Fruit fly (Drosophila melanogaster) whole organism, wandering third instar larva: Measurements from ENCODE around the gene CG15879.
A peak's percentile ranks its signal among the peaks of the same experiment; 100 is the strongest.

Experiments
- Abd-B ChIP-seq: fragments of >200 bp; optimal IDR thresholded peaks from 2 replicates; lab custom pipeline; 2017; ENCODE audit warnings: missing biosample characterization, missing genetic modification characterization
- CG32264 ChIP-seq: fragments of 200-800 bp; sonication (Bioruptor generic); optimal IDR thresholded peaks from 2 replicates; lab custom pipeline; 2016; ENCODE audit warnings: missing biosample characterization, missing genetic modification characterization
- CG9705 ChIP-seq: fragments of 200-800 bp; sonication (Bioruptor generic); optimal IDR thresholded peaks from 2 replicates; lab custom pipeline; 2018; ENCODE audit warnings: missing biosample characterization, mild to moderate bottlenecking, missing genetic modification characterization
- CrebA ChIP-seq: fragments of 200-800 bp; sonication (Bioruptor generic); optimal IDR thresholded peaks from 2 replicates; lab custom pipeline; 2016; ENCODE audit warnings: missing biosample characterization, mild to moderate bottlenecking, missing genetic modification characterization, borderline replicate concordance
- Dfd ChIP-seq: fragments of >200 bp; optimal IDR thresholded peaks from 2 replicates; lab custom pipeline; 2017; ENCODE audit warnings: missing biosample characterization, missing genetic modification characterization
- Dif ChIP-seq: fragments of 200-275, 200-300 bp; sonication (Bioruptor generic); optimal IDR thresholded peaks from 2 replicates; lab custom pipeline; 2018; ENCODE audit warnings: missing biosample characterization, missing genetic modification characterization; ENCODE audit not compliant: partially characterized antibody
- HLH106 ChIP-seq: fragments of 200-800 bp; optimal IDR thresholded peaks from 3 replicates; lab custom pipeline; 2019; ENCODE audit warnings: missing biosample characterization, mild to moderate bottlenecking, missing genetic modification characterization, moderate library complexity
- Hnf4 ChIP-seq: fragments of 200-800 bp; sonication (Bioruptor generic); optimal IDR thresholded peaks from 2 replicates; lab custom pipeline; 2016; ENCODE audit warnings: missing biosample characterization, mild to moderate bottlenecking, missing genetic modification characterization
- Hr78 ChIP-seq: fragments of >200 bp; optimal IDR thresholded peaks from 2 replicates; lab custom pipeline; 2017; ENCODE audit warnings: missing biosample characterization, missing genetic modification characterization
- Hr83 ChIP-seq: fragments of 200-300 bp; sonication (Bioruptor generic); optimal IDR thresholded peaks from 2 replicates; lab custom pipeline; 2016; ENCODE audit warnings: missing biosample characterization, mild to moderate bottlenecking, missing genetic modification characterization, moderate library complexity; ENCODE audit not compliant: poor library complexity, severe bottlenecking
- Jra ChIP-seq: sonication (Bioruptor generic); optimal IDR thresholded peaks from 2 replicates; lab custom pipeline; 2016; ENCODE audit warnings: missing biosample characterization, missing genetic modification characterization
- Mio ChIP-seq: sonication (Bioruptor generic); optimal IDR thresholded peaks from 2 replicates; lab custom pipeline; 2016; ENCODE audit warnings: missing biosample characterization, missing genetic modification characterization
- Myc ChIP-seq: fragments of >200 bp; optimal IDR thresholded peaks from 2 replicates; lab custom pipeline; 2017
- N ChIP-seq: fragments of >200 bp; optimal IDR thresholded peaks from 2 replicates; lab custom pipeline; 2018; ENCODE audit warnings: missing biosample characterization, missing external identifiers, missing genetic modification characterization
- OdsH ChIP-seq: fragments of 200-800 bp; sonication (Bioruptor generic); optimal IDR thresholded peaks from 2 replicates; lab custom pipeline; 2016; ENCODE audit warnings: missing biosample characterization, mild to moderate bottlenecking, missing genetic modification characterization
- Rel ChIP-seq, 2 experiments: fragments of 200-800 bp; sonication (Bioruptor generic) in 1 of 2; optimal IDR thresholded peaks; 2 replicates in 1 of 2; 3 replicates in 1 of 2; lab custom pipeline; 2016 to 2019; ENCODE audit warnings: mild to moderate bottlenecking in 2 of 2, missing biosample characterization in 2 of 2, missing genetic modification characterization in 2 of 2, moderate library complexity in 1 of 2
- Sp1 ChIP-seq: fragments of 200-800 bp; sonication (Bioruptor generic); optimal IDR thresholded peaks from 3 replicates; lab custom pipeline; 2019; ENCODE audit warnings: missing biosample characterization, mild to moderate bottlenecking, missing genetic modification characterization, moderate library complexity
- Vsx2 ChIP-seq: fragments of 200-300, 225-300 bp; sonication (Bioruptor generic); optimal IDR thresholded peaks from 2 replicates; lab custom pipeline; 2018; ENCODE audit warnings: missing biosample characterization, missing genetic modification characterization; ENCODE audit not compliant: partially characterized antibody
- brk ChIP-seq: fragments of 200-800 bp; sonication (Bioruptor generic); optimal IDR thresholded peaks from 2 replicates; lab custom pipeline; 2016; ENCODE audit warnings: missing biosample characterization, mild to moderate bottlenecking, missing genetic modification characterization
- dl ChIP-seq, 2 experiments: fragments of 175-275, 200-275 bp in 1 of 2; fragments of 200-275 bp in 1 of 2; sonication (Bioruptor generic); optimal IDR thresholded peaks; lab custom pipeline; 2018; ENCODE audit warnings: mild to moderate bottlenecking in 2 of 2, missing biosample characterization in 2 of 2, missing genetic modification characterization in 2 of 2, moderate library complexity in 2 of 2; ENCODE audit not compliant: partially characterized antibody in 2 of 2, insufficient read depth in 1 of 2
- dmrt93B ChIP-seq: fragments of 200-800 bp; sonication (Bioruptor generic); optimal IDR thresholded peaks from 2 replicates; lab custom pipeline; 2018; ENCODE audit warnings: missing biosample characterization, mild to moderate bottlenecking, missing genetic modification characterization
- dsf ChIP-seq: sonication (Bioruptor generic); optimal IDR thresholded peaks from 2 replicates; lab custom pipeline; 2016; ENCODE audit warnings: missing biosample characterization, missing genetic modification characterization, borderline replicate concordance
- ey ChIP-seq: fragments of 200-800 bp; sonication (Bioruptor generic); optimal IDR thresholded peaks from 2 replicates; lab custom pipeline; 2016; ENCODE audit warnings: missing biosample characterization, missing genetic modification characterization
- foxo ChIP-seq, 2 experiments: fragments of 200-800 bp; sonication (Bioruptor generic); optimal IDR thresholded peaks; 2 replicates in 1 of 2; 3 replicates in 1 of 2; lab custom pipeline; 2016 to 2017; ENCODE audit warnings: missing biosample characterization in 2 of 2, missing genetic modification characterization in 2 of 2
- fru ChIP-seq: fragments of 200-800 bp; sonication (Bioruptor generic); optimal IDR thresholded peaks from 3 replicates; lab custom pipeline; 2016; ENCODE audit warnings: missing biosample characterization, mild to moderate bottlenecking, missing genetic modification characterization
- h ChIP-seq: fragments of 200-800 bp; sonication (Bioruptor generic); optimal IDR thresholded peaks from 3 replicates; lab custom pipeline; 2016; ENCODE audit warnings: missing biosample characterization, mild to moderate bottlenecking, missing genetic modification characterization
- pan ChIP-seq: fragments of >200 bp; optimal IDR thresholded peaks from 2 replicates; lab custom pipeline; 2017
- psq ChIP-seq: fragments of 200-800 bp; sonication (Bioruptor generic); optimal IDR thresholded peaks from 3 replicates; lab custom pipeline; 2017; ENCODE audit warnings: missing biosample characterization, mild to moderate bottlenecking, missing genetic modification characterization, moderate library complexity
- rgr ChIP-seq: fragments of 200-800 bp; sonication (Bioruptor generic); optimal IDR thresholded peaks from 3 replicates; lab custom pipeline; 2016; ENCODE audit warnings: missing biosample characterization, mild to moderate bottlenecking, missing genetic modification characterization
- sage ChIP-seq: fragments of 200-800 bp; sonication (Bioruptor generic); optimal IDR thresholded peaks from 2 replicates; lab custom pipeline; 2016; ENCODE audit warnings: missing biosample characterization, mild to moderate bottlenecking, missing genetic modification characterization
- sv ChIP-seq: fragments of 200-800 bp; sonication (Bioruptor generic); optimal IDR thresholded peaks from 3 replicates; lab custom pipeline; 2016; ENCODE audit warnings: missing biosample characterization, missing genetic modification characterization
- tai ChIP-seq: sonication (Bioruptor generic); optimal IDR thresholded peaks from 2 replicates; lab custom pipeline; 2016; ENCODE audit warnings: missing biosample characterization, missing genetic modification characterization
- usp ChIP-seq: fragments of >200 bp; optimal IDR thresholded peaks from 2 replicates; lab custom pipeline; 2017; ENCODE audit warnings: missing biosample characterization, missing genetic modification characterization
- woc ChIP-seq: sonication (Bioruptor generic); optimal IDR thresholded peaks from 2 replicates; lab custom pipeline; 2016; ENCODE audit warnings: missing biosample characterization, mild to moderate bottlenecking, missing genetic modification characterization

CG15879 gene

dm6 chr3L:2174232-2174631 is 5.3 kb upstream of the CG15879 start, which contains the start of gene CG15820:
Gene CG15820 (minus strand): TSS chr3L:2174332.
- TF ChIP-seq usp (GFP tag; lab: Kevin White, UChicago) (no peak), woc (GFP tag; lab: Kevin White, UChicago) (no peak), fru (GFP tag; lab: Kevin White, UChicago) (no peak), dl (GFP tag; optimal IDR thresholded peaks at IDR 0.05; lab: Kevin White, UChicago; ENCODE audit: insufficient read depth in 1 of 2, partially characterized antibody in 2 of 2) (no peak), Rel (GFP tag; optimal IDR thresholded peaks at IDR 0.05; lab: Kevin White, UChicago) (no peak), Rel (tag; optimal IDR thresholded peaks at IDR 0.05; lab: Kevin White, UChicago) (peak; percentile 40), Sp1 (no peak), psq (peak; percentile 12), dmrt93B (GFP tag; lab: Kevin White, UChicago) (no peak), Myc (lab: Kevin White, UChicago) (no peak), CG9705 (no peak), rgr (GFP tag; lab: Kevin White, UChicago) (peak; percentile 48), HLH106 (tag; lab: Kevin White, UChicago) (peak; percentile 39), Abd-B (GFP tag; lab: Kevin White, UChicago) (no peak), foxo (GFP tag; optimal IDR thresholded peaks at IDR 0.05; lab: Kevin White, UChicago) (no peak), Mio (no peak), pan (lab: Kevin White, UChicago) (no peak), Dif (GFP tag; lab: Kevin White, UChicago) (no peak), Dfd (GFP tag; lab: Kevin White, UChicago) (no peak), brk (peak; percentile 29), Hnf4 (GFP tag; lab: Kevin White, UChicago) (no peak), CG32264 (no peak), dsf (GFP tag; lab: Kevin White, UChicago) (no peak), sage (GFP tag; lab: Kevin White, UChicago) (no peak), sv (GFP tag; lab: Kevin White, UChicago) (no peak), ey (GFP tag; lab: Kevin White, UChicago) (no peak), Hr78 (no peak), Jra (no peak), Hr83 (GFP tag; lab: Kevin White, UChicago) (no peak), Vsx2 (GFP tag; lab: Kevin White, UChicago) (no peak), CrebA (GFP tag; lab: Kevin White, UChicago) (no peak), tai (GFP tag; lab: Kevin White, UChicago) (no peak), OdsH (peak; percentile 32), h (GFP tag; lab: Kevin White, UChicago) (no peak)

DNA sequence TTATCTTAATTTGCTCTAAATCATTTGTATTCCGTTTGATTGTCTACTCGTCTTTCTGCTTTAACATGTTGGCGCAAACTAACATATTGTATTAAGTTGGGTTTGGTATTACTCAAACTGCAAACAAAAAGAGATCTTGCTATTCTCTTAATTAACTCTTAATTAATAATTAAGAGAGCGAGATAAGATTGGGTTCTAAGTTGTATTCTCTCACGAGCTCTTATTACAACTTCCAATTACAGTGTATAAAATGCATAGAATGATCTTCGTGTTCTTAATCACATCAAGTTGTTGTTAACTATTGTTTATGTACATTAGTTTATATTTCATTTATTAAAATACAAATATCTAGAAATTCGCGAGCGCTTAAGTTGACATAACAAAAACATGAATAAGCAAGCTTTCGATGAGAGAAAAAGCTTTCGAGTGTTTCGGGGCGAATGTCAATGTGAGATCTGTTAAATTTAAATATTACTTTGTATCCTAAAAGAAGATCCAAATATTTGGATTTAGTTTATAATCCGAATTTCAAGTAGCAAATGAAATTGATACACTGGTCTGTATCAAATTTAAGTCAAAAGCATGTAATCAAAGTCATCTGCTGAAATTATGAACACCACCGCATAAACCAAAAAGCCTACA is 2.1 kb upstream of the CG15879 start, which contains the start of gene CG5704:
Gene CG5704 (minus strand): TSS at position 87 of the 642 bp plus-strand sequence.
- TF ChIP-seq foxo (GFP tag; optimal IDR thresholded peaks at IDR 0.05; lab: Kevin White, UChicago) (no peak), brk (peak; percentile 47)
- TF ChIP-seq, all 38 proteins: peak for 1

DNA sequence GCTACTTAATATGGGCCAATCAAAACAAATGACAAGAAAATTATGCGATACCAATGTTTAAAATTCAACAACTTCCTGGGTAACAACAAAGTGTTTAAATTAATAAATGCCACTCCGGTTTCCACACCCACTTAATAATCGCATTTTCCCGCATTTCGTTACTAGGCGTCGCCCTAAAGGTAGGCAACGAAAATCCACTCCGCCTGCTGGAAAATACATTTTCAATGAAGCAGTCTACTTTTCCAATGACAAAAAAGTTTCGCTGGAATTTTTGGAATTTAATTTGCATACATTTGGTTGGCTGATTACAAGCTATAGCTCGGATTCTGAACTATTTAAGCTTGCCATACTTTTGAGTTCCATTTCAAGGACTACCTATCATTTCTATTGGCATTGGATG is 2.1 kb downstream of the CG15879 start:
- peak; percentile 41 for TF ChIP-seq Myc (lab: Kevin White, UChicago)
- TF ChIP-seq Dif (GFP tag; lab: Kevin White, UChicago): peak; percentile 44
- TF ChIP-seq Vsx2 (GFP tag; lab: Kevin White, UChicago): peak; percentile 55
- no peak for TF ChIP-seq dl (GFP tag; optimal IDR thresholded peaks at IDR 0.05; lab: Kevin White, UChicago; ENCODE audit: insufficient read depth in 1 of 2, partially characterized antibody in 2 of 2)
- TF ChIP-seq N (GFP tag; lab: Kevin White, UChicago): peak; percentile 49
- no peak for TF ChIP-seq psq

DNA sequence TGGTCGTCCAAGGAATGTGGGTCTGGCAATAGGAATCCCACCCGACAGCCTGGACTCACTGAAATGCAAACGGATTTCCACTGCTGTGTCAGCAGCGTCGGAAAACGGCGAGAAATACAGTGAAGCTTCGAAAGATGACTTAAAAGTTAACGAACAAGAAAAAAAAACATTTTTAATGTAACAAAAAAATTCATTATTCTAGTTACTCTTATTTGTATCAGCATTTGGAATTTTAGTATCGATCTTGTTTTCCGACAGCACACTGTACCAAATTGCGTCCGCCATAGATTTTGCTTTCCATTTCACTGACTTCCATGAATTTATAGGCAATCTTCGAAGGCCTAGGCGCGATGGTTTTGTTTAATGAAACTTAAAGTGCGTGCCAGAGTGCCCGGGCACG is 4.1 kb downstream of the CG15879 start:
- TF ChIP-seq dmrt93B (GFP tag; lab: Kevin White, UChicago) (no peak), foxo (GFP tag; optimal IDR thresholded peaks at IDR 0.05; lab: Kevin White, UChicago) (no peak), HLH106 (tag; lab: Kevin White, UChicago) (no peak), Dfd (GFP tag; lab: Kevin White, UChicago) (no peak), woc (GFP tag; lab: Kevin White, UChicago) (no peak), pan (lab: Kevin White, UChicago) (no peak), Rel (GFP tag; optimal IDR thresholded peaks at IDR 0.05; lab: Kevin White, UChicago) (no peak), Rel (tag; optimal IDR thresholded peaks at IDR 0.05; lab: Kevin White, UChicago) (no peak), h (GFP tag; lab: Kevin White, UChicago) (no peak)
